Fruit fly (Drosophila melanogaster): Measurements from ENCODE around the gene Nlp.
A peak's percentile ranks its signal among the peaks of the same experiment; 100 is the strongest.

The Nlp gene

DNA sequence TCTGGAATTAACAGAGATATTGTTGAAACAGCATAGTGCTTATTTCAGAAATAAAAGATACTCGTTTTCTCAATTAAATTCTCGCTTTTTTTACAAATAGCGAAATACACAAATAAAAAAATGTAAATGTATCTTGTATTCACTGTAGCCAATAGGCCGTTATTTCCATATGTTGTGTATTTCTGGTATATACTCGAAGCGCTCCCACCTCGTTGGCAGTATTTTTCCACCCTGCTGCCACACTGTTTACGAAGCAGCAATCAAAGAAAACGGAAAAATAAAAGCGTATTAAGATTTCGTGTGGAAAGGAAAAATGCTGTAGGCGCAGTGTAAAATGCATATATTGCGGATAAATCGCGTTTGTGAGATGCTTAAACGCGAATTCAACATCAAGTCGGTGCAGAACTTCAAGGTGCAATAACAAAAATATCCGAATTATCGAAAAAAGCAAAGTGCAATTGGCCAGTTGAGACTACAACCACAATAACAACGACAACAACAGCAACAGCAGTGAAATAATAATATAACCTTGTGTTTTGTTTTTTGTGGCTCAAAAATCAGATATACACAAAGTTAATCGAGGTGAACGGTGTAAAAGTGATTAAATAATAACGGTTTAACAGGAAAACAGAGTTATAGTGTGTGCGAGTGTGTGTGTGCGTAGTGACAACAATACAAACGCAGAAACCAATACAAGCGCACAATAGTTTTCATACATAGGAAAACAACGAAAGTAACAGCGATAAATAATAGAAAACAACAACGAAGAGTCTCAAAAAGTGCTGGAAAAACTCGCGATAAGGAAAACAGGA is 53.7 kb downstream of the Nlp start, which contains the start of gene sima (continued):
- TF ChIP-seq ftz-f1 (GFP tag; optimal IDR thresholded peaks at IDR 0.05): peak; percentile 45
- TF ChIP-seq CG14965 (GFP tag; optimal IDR thresholded peaks at IDR 0.05; ENCODE audit: borderline replicate concordance): no peak
- TF ChIP-seq ttk (GFP tag; IDR thresholded peaks at IDR 0.05): peak; percentile 30
- no peak for TF ChIP-seq pb (GFP tag; optimal IDR thresholded peaks at IDR 0.05)
- TF ChIP-seq Antp (GFP tag; optimal IDR thresholded peaks at IDR 0.05): no peak
- no peak for TF ChIP-seq Dip2 (GFP tag; IDR thresholded peaks at IDR 0.05)
- no peak for TF ChIP-seq Dll (GFP tag; IDR thresholded peaks at IDR 0.05; ENCODE audit: partially characterized antibody)
- peak; percentile 32 for TF ChIP-seq exex (tag; optimal IDR thresholded peaks at IDR 0.05)
- TF ChIP-seq ranshi (GFP tag; IDR thresholded peaks at IDR 0.05): no peak
- TF ChIP-seq jing (GFP tag; optimal IDR thresholded peaks at IDR 0.05): no peak
- TF ChIP-seq her (GFP tag; optimal IDR thresholded peaks at IDR 0.05): peak; percentile 26
- peak; percentile 54 for TF ChIP-seq CG2712 (tag; optimal IDR thresholded peaks at IDR 0.05)
- TF ChIP-seq CG10979 (tag; optimal IDR thresholded peaks at IDR 0.05): peak; percentile 15
- no peak for TF ChIP-seq Optix (GFP tag; IDR thresholded peaks at IDR 0.05)
- peak; percentile 27 for TF ChIP-seq Sry-δ (GFP tag; optimal IDR thresholded peaks at IDR 0.05)
- no peak for TF ChIP-seq emc (GFP tag; optimal IDR thresholded peaks at IDR 0.05)
- TF ChIP-seq ac (GFP tag; optimal IDR thresholded peaks at IDR 0.05): no peak
- no peak for TF ChIP-seq br (optimal IDR thresholded peaks at IDR 0.05)
- no peak for TF ChIP-seq CG17385 (GFP tag; optimal IDR thresholded peaks at IDR 0.05)
- TF ChIP-seq CG15696 (tag; optimal IDR thresholded peaks at IDR 0.05): no peak
- TF ChIP-seq CG13624 (GFP tag; optimal IDR thresholded peaks at IDR 0.05): peak; percentile 58
- TF ChIP-seq gt (GFP tag; IDR thresholded peaks at IDR 0.05): no peak
- TF ChIP-seq CG14441 (GFP tag; IDR thresholded peaks at IDR 0.05): peak; percentile 59
- TF ChIP-seq Poxn (GFP tag; IDR thresholded peaks at IDR 0.05): no peak
- peak; percentile 55 for TF ChIP-seq CG12769 (tag; optimal IDR thresholded peaks at IDR 0.05)
- no peak for TF ChIP-seq pan (optimal IDR thresholded peaks at IDR 0.05)
- peak in 1 of 2 experiments; percentile 65 for TF ChIP-seq pan (GFP tag; optimal IDR thresholded peaks at IDR 0.05 in 1 of 2, IDR thresholded peaks at IDR 0.05 in 1 of 2)
- no peak for TF ChIP-seq CG11456 (GFP tag; IDR thresholded peaks at IDR 0.05)
- TF ChIP-seq CG12071 (GFP tag; optimal IDR thresholded peaks at IDR 0.05): peak; percentile 1
- TF ChIP-seq CG2875 (GFP tag; optimal IDR thresholded peaks at IDR 0.05): no peak
- no peak for TF ChIP-seq pum (GFP tag; optimal IDR thresholded peaks at IDR 0.05)
- TF ChIP-seq ham (GFP tag; IDR thresholded peaks at IDR 0.05): no peak
- TF ChIP-seq Sox102F (GFP tag; optimal IDR thresholded peaks at IDR 0.05): no peak
- no peak for TF ChIP-seq gcm2 (GFP tag; optimal IDR thresholded peaks at IDR 0.05)
- TF ChIP-seq oc (tag; optimal IDR thresholded peaks at IDR 0.05): peak; percentile 38
- no peak for TF ChIP-seq CG4404 (GFP tag; IDR thresholded peaks at IDR 0.05)
- TF ChIP-seq Aef1 (GFP tag; IDR thresholded peaks at IDR 0.05): no peak
- peak; percentile 34 for TF ChIP-seq CG2116 (GFP tag; optimal IDR thresholded peaks at IDR 0.05)
- TF ChIP-seq CG2120 (GFP tag; optimal IDR thresholded peaks at IDR 0.05): peak; percentile 65
- TF ChIP-seq ap (GFP tag; IDR thresholded peaks at IDR 0.05): no peak
- TF ChIP-seq Lhr (GFP tag; optimal IDR thresholded peaks at IDR 0.05): peak; percentile 25
- no peak for TF ChIP-seq CG7987 (GFP tag; optimal IDR thresholded peaks at IDR 0.05)
- peak; percentile 32 for TF ChIP-seq dm (GFP tag; optimal IDR thresholded peaks at IDR 0.05)
- peak; percentile 31 for TF ChIP-seq Bgb (GFP tag; IDR thresholded peaks at IDR 0.05; ENCODE audit: partially characterized antibody)
- TF ChIP-seq en (GFP tag; optimal IDR thresholded peaks at IDR 0.05): no peak
- TF ChIP-seq H2.0 (GFP tag; IDR thresholded peaks at IDR 0.05): no peak; the same call in 1 of the 2 replicates
- TF ChIP-seq CG8281 (tag; optimal IDR thresholded peaks at IDR 0.05): no peak
- TF ChIP-seq wor (GFP tag; IDR thresholded peaks at IDR 0.05): no peak
- peak; percentile 40 for TF ChIP-seq CG15601 (tag; optimal IDR thresholded peaks at IDR 0.05)
- TF ChIP-seq CkIIα-i1 (GFP tag; IDR thresholded peaks at IDR 0.05): no peak
- TF ChIP-seq pho (GFP tag; optimal IDR thresholded peaks at IDR 0.05): no peak

All from whole organism, embryonic.